Worm (Caenorhabditis elegans) whole organism, L1 larva: ENCODE data around the gene Y41D4B.15.

Source experiments
- C16A3.4 ChIP-seq: fragments of 150-350 bp; optimal IDR thresholded peaks from 2 replicates; lab custom pipeline; 2014; ENCODE audit warnings: missing biosample characterization, missing genetic modification characterization
- F16B12.6 ChIP-seq: fragments of 150-350 bp; optimal IDR thresholded peaks from 2 replicates; lab custom pipeline; 2014; ENCODE audit warnings: missing biosample characterization, missing genetic modification characterization
- alr-1 ChIP-seq: fragments of 200-800 bp; sonication (Bioruptor generic); optimal IDR thresholded peaks from 2 replicates; lab custom pipeline; 2018; ENCODE audit warnings: borderline replicate concordance, mild to moderate bottlenecking, missing genetic modification characterization, missing compliant biosample characterization
- aly-2 ChIP-seq: fragments of 150-350 bp; optimal IDR thresholded peaks from 2 replicates; lab custom pipeline; 2014; ENCODE audit warnings: missing biosample characterization, missing genetic modification characterization
- ama-1 ChIP-seq: fragments of 150-350 bp; optimal IDR thresholded peaks from 2 replicates; lab custom pipeline; 2014
- ceh-63 ChIP-seq: fragments of 200-800 bp; sonication (Bioruptor generic); optimal IDR thresholded peaks from 2 replicates; lab custom pipeline; 2018; ENCODE audit warnings: mild to moderate bottlenecking, missing genetic modification characterization, missing compliant biosample characterization
- ceh-8 ChIP-seq: fragments of 200-800 bp; sonication (Bioruptor generic); optimal IDR thresholded peaks from 2 replicates; lab custom pipeline; 2018; ENCODE audit warnings: mild to moderate bottlenecking, missing genetic modification characterization, moderate library complexity, missing compliant biosample characterization
- dsc-1 ChIP-seq: sonication (generic microtip); optimal IDR thresholded peaks from 2 replicates; lab custom pipeline; 2016; ENCODE audit warnings: mild to moderate bottlenecking, missing genetic modification characterization, missing compliant biosample characterization
- efl-1 ChIP-seq, 4 experiments: fragments of 150-350 bp; optimal IDR thresholded peaks in 3 of 4; peaks in 1 of 4; 1 replicate in 1 of 4; 2 replicates in 3 of 4; lab custom pipeline; 2014; ENCODE audit warnings: missing biosample characterization in 2 of 4, missing genetic modification characterization in 2 of 4, missing genetic modification reagents in 2 of 4
- efl-3 ChIP-seq: fragments of 200-800 bp; sonication (Bioruptor generic); optimal IDR thresholded peaks from 2 replicates; lab custom pipeline; 2018; ENCODE audit warnings: mild to moderate bottlenecking, missing genetic modification characterization, missing compliant biosample characterization
- elt-2 ChIP-seq: sonication (generic microtip); optimal IDR thresholded peaks from 2 replicates; lab custom pipeline; 2016; ENCODE audit warnings: missing genetic modification characterization, mild to moderate bottlenecking, inconsistent platforms, missing compliant biosample characterization, missing genetic modification reagents
- elt-3 ChIP-seq, 6 experiments: fragments of 150-350 bp in 1 of 6; sonication (generic microtip); optimal IDR thresholded peaks; 2 replicates each; lab custom pipeline; 2017 to 2018; ENCODE audit warnings: missing biosample characterization in 6 of 6, missing genetic modification characterization in 6 of 6, inconsistent platforms in 1 of 6
- fkh-10 ChIP-seq: sonication (generic microtip); optimal IDR thresholded peaks from 2 replicates; lab custom pipeline; 2017; ENCODE audit warnings: missing biosample characterization, missing genetic modification reagents, missing genetic modification characterization
- fos-1 ChIP-seq: fragments of 150-350 bp; optimal IDR thresholded peaks from 2 replicates; lab custom pipeline; 2014; ENCODE audit warnings: missing biosample characterization, missing genetic modification characterization
- grh-1 ChIP-seq: fragments of 200-800 bp; sonication (Bioruptor generic); IDR thresholded peaks from 2 replicates; pipeline ENCODE4 v1.3.6; 2022; ENCODE audit warnings: missing genetic modification reagents, missing genetic modification characterization, missing compliant biosample characterization
- hpl-2 ChIP-seq: fragments of 150-350 bp; optimal IDR thresholded peaks from 2 replicates; lab custom pipeline; 2014; ENCODE audit warnings: missing biosample characterization, missing genetic modification reagents, missing genetic modification characterization
- lin-39 ChIP-seq: fragments of 150-350 bp; optimal IDR thresholded peaks from 2 replicates; lab custom pipeline; 2014; ENCODE audit warnings: missing biosample characterization, missing genetic modification reagents, missing genetic modification characterization
- nhr-11 ChIP-seq: fragments of 150-350 bp; optimal IDR thresholded peaks from 2 replicates; lab custom pipeline; 2014; ENCODE audit warnings: missing biosample characterization, missing genetic modification characterization
- nhr-19 ChIP-seq: fragments of 200-800 bp; sonication (Bioruptor generic); conservative IDR thresholded peaks from 2 replicates; pipeline ENCODE4 v1.3.6; 2022; ENCODE audit warnings: missing genetic modification characterization, missing compliant biosample characterization
- nhr-20 ChIP-seq: sonication (generic microtip); optimal IDR thresholded peaks from 2 replicates; lab custom pipeline; 2016; ENCODE audit warnings: mild to moderate bottlenecking, missing genetic modification characterization, missing compliant biosample characterization
- nhr-237 ChIP-seq: fragments of 150-350 bp; optimal IDR thresholded peaks from 2 replicates; lab custom pipeline; 2014; ENCODE audit warnings: missing biosample characterization, missing genetic modification characterization
- nhr-84 ChIP-seq: sonication (generic microtip); optimal IDR thresholded peaks from 2 replicates; lab custom pipeline; 2017; ENCODE audit warnings: missing biosample characterization, missing genetic modification characterization
- nhr-85 ChIP-seq: sonication (generic microtip); peaks from one replicate; lab custom pipeline; 2016; ENCODE audit warnings: missing genetic modification characterization, inconsistent platforms, missing compliant biosample characterization
- pag-3 ChIP-seq: sonication (generic microtip); optimal IDR thresholded peaks from 2 replicates; lab custom pipeline; 2017; ENCODE audit warnings: missing genetic modification characterization, mild to moderate bottlenecking, missing compliant biosample characterization, antibody characterized with exemption, borderline replicate concordance; ENCODE audit not compliant: insufficient read depth
- pax-3 ChIP-seq: fragments of 200-800 bp; sonication (Bioruptor generic); optimal IDR thresholded peaks from 2 replicates; lab custom pipeline; 2018; ENCODE audit warnings: mild to moderate bottlenecking, missing genetic modification characterization, moderate library complexity, missing compliant biosample characterization
- rnt-1 ChIP-seq: sonication (generic microtip); optimal IDR thresholded peaks from 2 replicates; lab custom pipeline; 2016; ENCODE audit warnings: mild to moderate bottlenecking, missing genetic modification characterization, moderate library complexity, missing compliant biosample characterization
- sox-4 ChIP-seq: sonication (generic microtip); optimal IDR thresholded peaks from 2 replicates; lab custom pipeline; 2016; ENCODE audit warnings: missing genetic modification characterization, missing compliant biosample characterization
- tlp-1 ChIP-seq: fragments of 150-350 bp; optimal IDR thresholded peaks from 2 replicates; lab custom pipeline; 2014; ENCODE audit warnings: missing biosample characterization, missing genetic modification characterization
- unc-130 ChIP-seq: fragments of 150-350 bp; optimal IDR thresholded peaks from 2 replicates; lab custom pipeline; 2017; ENCODE audit warnings: missing biosample characterization, missing genetic modification characterization, inconsistent platforms
- unc-86 ChIP-seq: sonication (generic microtip); optimal IDR thresholded peaks from 2 replicates; lab custom pipeline; 2016; ENCODE audit warnings: missing genetic modification characterization, missing compliant biosample characterization
- vab-15 ChIP-seq: sonication (generic microtip); optimal IDR thresholded peaks from 2 replicates; lab custom pipeline; 2017; ENCODE audit warnings: missing genotype, mild to moderate bottlenecking, missing genetic modification characterization, missing compliant biosample characterization
- ztf-11 ChIP-seq, 2 experiments: sonication (generic microtip); optimal IDR thresholded peaks; 2 replicates each; lab custom pipeline; 2016 to 2017; ENCODE audit warnings: missing genetic modification characterization in 2 of 2, missing biosample characterization in 1 of 2, missing compliant biosample characterization in 1 of 2

Gene Y41D4B.15

ce11 chrIV:1563476-1564131 is at the start of gene Y41D4B.15:
TSS of gene Y41D4B.15 (plus strand) at chrIV:1564081.
- TF ChIP-seq F16B12.6 (tag; lab: Kevin White, UChicago) = no peak
- no peak for TF ChIP-seq aly-2
- no peak for TF ChIP-seq ztf-11 (tag; optimal IDR thresholded peaks at IDR 0.05; lab: Kevin White, UChicago)
- TF ChIP-seq nhr-84 = no peak

DNA sequence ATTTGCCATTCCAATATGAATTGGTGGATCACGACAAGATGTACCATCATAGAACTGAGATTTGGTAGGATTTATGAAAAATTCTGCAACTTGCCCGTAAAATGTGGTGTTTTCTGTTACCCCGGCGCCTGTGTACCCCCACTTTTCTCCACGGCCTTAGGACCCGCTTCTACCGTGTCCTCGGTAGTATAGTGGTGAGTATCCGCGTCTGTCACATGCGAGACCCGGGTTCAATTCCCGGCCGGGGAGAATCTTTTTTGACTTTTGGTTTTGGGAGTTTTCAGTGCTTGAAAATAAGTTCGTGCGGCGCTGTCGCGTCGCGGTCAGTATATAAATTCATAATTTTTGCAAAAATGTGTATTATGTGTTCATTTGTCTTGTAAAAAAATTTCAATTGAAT is 49.5 kb upstream of the Y41D4B.15 start:
- no peak for TF ChIP-seq nhr-19 (GFP tag; lab: Robert Waterston, UW)
- TF ChIP-seq nhr-85 (tag; lab: Kevin White, UChicago) = peak; percentile 29

- TF ChIP-seq pag-3 (tag; lab: Kevin White, UChicago) (no peak), elt-3 (tag; optimal IDR thresholded peaks at IDR 0.05; lab: Kevin White, UChicago) (no peak), ceh-63 (no peak), unc-86 (tag; lab: Kevin White, UChicago) (no peak), aly-2 (no peak), efl-3 (GFP tag; lab: Kevin White, UChicago) (no peak), fkh-10 (GFP tag; lab: Kevin White, UChicago) (no peak), ama-1 (lab: Kevin White, UChicago) (no peak), vab-15 (tag; lab: Kevin White, UChicago) (no peak), hpl-2 (no peak), grh-1 (GFP tag; lab: Robert Waterston, UW) (no peak)
Observed at ce11 chrIV:1515891-1516290, 48.0 kb upstream of the Y41D4B.15 start.

DNA sequence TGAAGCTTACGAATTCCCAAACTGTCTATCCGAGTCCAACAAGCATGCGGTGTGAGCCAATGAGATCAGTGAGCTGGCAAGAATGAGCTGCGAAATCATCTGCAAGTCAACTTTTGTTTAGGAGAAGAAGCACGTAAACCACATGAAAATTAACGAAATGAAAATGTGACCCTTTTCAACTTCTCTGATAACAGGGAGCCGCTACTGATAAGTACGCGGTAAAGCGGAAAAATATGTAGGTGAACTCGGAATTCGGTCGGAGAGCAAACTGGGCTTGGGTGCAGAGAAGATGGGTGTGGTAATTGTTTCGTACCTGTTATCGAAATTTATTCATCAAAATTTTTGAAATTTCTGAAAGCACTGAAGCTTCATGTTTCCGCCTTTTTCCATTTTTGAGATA is 47.4 kb upstream of the Y41D4B.15 start, which contains the start of gene clec-172:
Gene clec-172, minus strand, starts transcription at position 101 of the 400 bp plus-strand sequence.
- TF ChIP-seq nhr-20 (tag; lab: Kevin White, UChicago) (no peak), alr-1 (tag; lab: Kevin White, UChicago) (no peak), fos-1 (tag; lab: Kevin White, UChicago) (no peak), nhr-11 (no peak), rnt-1 (tag; lab: Kevin White, UChicago) (no peak)

DNA sequence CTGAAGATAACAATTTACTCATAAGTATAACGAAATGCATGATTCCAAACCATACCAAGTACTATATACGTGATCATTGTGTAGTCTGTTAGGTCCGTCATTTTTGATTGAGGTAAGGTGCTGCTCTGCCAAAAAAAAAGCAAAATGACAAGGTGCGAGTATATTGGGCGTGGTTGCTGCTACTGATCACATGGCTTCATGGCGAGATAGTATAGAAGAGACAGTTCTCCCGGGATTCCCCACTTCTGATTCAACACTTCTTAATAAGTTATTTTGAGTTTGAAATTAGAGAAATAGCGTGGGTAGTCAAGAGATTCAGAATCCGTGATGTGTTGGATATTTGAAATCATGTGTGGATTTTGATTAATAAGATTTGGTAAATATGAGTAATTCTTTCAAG is 42.7 kb upstream of the Y41D4B.15 start, which contains the start of gene K03H6.4:
Gene K03H6.4, minus strand, starts transcription at position 101 of the 400 bp plus-strand sequence.
- TF ChIP-seq ceh-8 (GFP tag; lab: Kevin White, UChicago) (peak; percentile 39), elt-2 (tag; lab: Kevin White, UChicago) (no peak), tlp-1 (no peak), lin-39 (no peak)

ce11 chrIV:1522358-1522757 is 41.5 kb upstream of the Y41D4B.15 start:
- no peak for TF ChIP-seq unc-130 (tag; lab: Kevin White, UChicago)
- no peak for TF ChIP-seq hpl-2
- TF ChIP-seq sox-4 (tag; lab: Kevin White, UChicago) = no peak
- TF ChIP-seq dsc-1 (tag; lab: Kevin White, UChicago) = no peak
- TF ChIP-seq nhr-85 (tag; lab: Kevin White, UChicago) = no peak
- TF ChIP-seq ceh-8 (GFP tag; lab: Kevin White, UChicago) = peak; percentile 71
- no peak for TF ChIP-seq C16A3.4 (tag; lab: Kevin White, UChicago)
- no peak for TF ChIP-seq nhr-237
- no peak for TF ChIP-seq pax-3 (tag; lab: Kevin White, UChicago)
- no peak for TF ChIP-seq nhr-11
- TF ChIP-seq efl-1 (optimal IDR thresholded peaks at IDR 0.05; lab: Kevin White, UChicago) = no peak
- TF ChIP-seq efl-1 (GFP tag; optimal IDR thresholded peaks at IDR 0.05 in 1 of 2; lab: Kevin White, UChicago) = peak in 1 of 2 experiments; percentile 87
